Worm (Caenorhabditis elegans) whole organism, late embryonic: Measurements from ENCODE around the gene T08G3.11.

Source experiments
- ama-1 ChIP-seq: fragments of 150-350 bp; optimal IDR thresholded peaks from 2 replicates; lab custom pipeline; 2014
- npax-4 ChIP-seq: sonication (generic microtip); optimal IDR thresholded peaks from 2 replicates; lab custom pipeline; 2016; ENCODE audit warnings: missing genetic modification characterization, missing compliant biosample characterization
- sox-2 ChIP-seq: fragments of 200-800 bp; sonication (Bioruptor generic); IDR thresholded peaks from 2 replicates; pipeline ENCODE4 v1.3.6; 2022; ENCODE audit warnings: missing genetic modification reagents, missing genetic modification characterization, missing compliant biosample characterization

ce11 chrV:16455065-16455464 is 24.1 kb downstream of the T08G3.11 start, which contains the start of gene str-14:
- TF ChIP-seq ama-1 (lab: Kevin White, UChicago) (no peak), sox-2 (GFP tag; lab: Robert Waterston, UW) (no peak), npax-4 (tag; lab: Kevin White, UChicago) (no peak)
